Fruit fly (Drosophila melanogaster) whole organism, adult: ENCODE results near the gene CG13998.

Source experiments
- Crg-1 ChIP-seq: fragments of 200-800 bp; sonication (Bioruptor generic); optimal IDR thresholded peaks from 2 replicates; lab custom pipeline; 2016; ENCODE audit warnings: missing biosample characterization, missing genetic modification characterization
- kay ChIP-seq: fragments of 200-800 bp; sonication (Bioruptor generic); peaks from one replicate; lab custom pipeline; 2016; ENCODE audit warnings: missing biosample characterization, missing genetic modification characterization, borderline replicate concordance
- ovo ChIP-seq: fragments of 200-800 bp; sonication (Bioruptor generic); optimal IDR thresholded peaks from 2 replicates; lab custom pipeline; 2016; ENCODE audit warnings: missing biosample characterization, missing genetic modification characterization

- TF ChIP-seq Crg-1 (no peak), ovo (no peak), kay (GFP tag; lab: Kevin White, UChicago) (no peak)
Measured at dm6 chr2L:5972005-5972404, 15.4 kb upstream of the CG13998 start.
